Worm (Caenorhabditis elegans) whole organism, midembryonic: ENCODE data around the gene srg-67.

Source experiments
- cog-1 ChIP-seq: sonication (generic microtip); optimal IDR thresholded peaks from 2 replicates; lab custom pipeline; 2016; ENCODE audit warnings: missing genetic modification characterization, missing compliant biosample characterization
- flt-1 ChIP-seq: fragments of 200-800 bp; sonication (Bioruptor generic); IDR thresholded peaks from 2 replicates; pipeline ENCODE4 v1.3.6; 2022; ENCODE audit warnings: missing genetic modification characterization, missing compliant biosample characterization
- klf-2 ChIP-seq: fragments of 200-800 bp; sonication (Bioruptor generic); conservative IDR thresholded peaks from 2 replicates; pipeline ENCODE4 v1.3.6; 2022; ENCODE audit warnings: missing genetic modification reagents, missing genetic modification characterization, missing compliant biosample characterization
- med-1 ChIP-seq: sonication (generic microtip); optimal IDR thresholded peaks from 2 replicates; lab custom pipeline; 2017; ENCODE audit warnings: missing genetic modification characterization, mild to moderate bottlenecking, missing compliant biosample characterization, antibody characterized with exemption, missing genetic modification reagents; ENCODE audit not compliant: insufficient read depth
- ref-1 ChIP-seq: fragments of 200-800 bp; sonication (Bioruptor generic); conservative IDR thresholded peaks from 2 replicates; pipeline ENCODE4 v1.3.6; 2022; ENCODE audit warnings: missing genetic modification reagents, missing genetic modification characterization, missing compliant biosample characterization
- tab-1 ChIP-seq: fragments of 200-800 bp; sonication (Bioruptor generic); IDR thresholded peaks from 2 replicates; pipeline ENCODE4 v1.3.6; 2022; ENCODE audit warnings: missing genetic modification characterization, missing compliant biosample characterization
- ztf-23 ChIP-seq: fragments of 200-800 bp; sonication (Bioruptor generic); IDR thresholded peaks from 2 replicates; pipeline ENCODE4 v1.3.6; 2022; ENCODE audit warnings: missing genetic modification reagents, missing genetic modification characterization, missing compliant biosample characterization
- ztf-29 ChIP-seq: fragments of 200-800 bp; sonication (Bioruptor generic); IDR thresholded peaks from 2 replicates; pipeline ENCODE4 v1.3.6; 2022; ENCODE audit warnings: missing genetic modification reagents, missing genetic modification characterization, missing compliant biosample characterization

DNA sequence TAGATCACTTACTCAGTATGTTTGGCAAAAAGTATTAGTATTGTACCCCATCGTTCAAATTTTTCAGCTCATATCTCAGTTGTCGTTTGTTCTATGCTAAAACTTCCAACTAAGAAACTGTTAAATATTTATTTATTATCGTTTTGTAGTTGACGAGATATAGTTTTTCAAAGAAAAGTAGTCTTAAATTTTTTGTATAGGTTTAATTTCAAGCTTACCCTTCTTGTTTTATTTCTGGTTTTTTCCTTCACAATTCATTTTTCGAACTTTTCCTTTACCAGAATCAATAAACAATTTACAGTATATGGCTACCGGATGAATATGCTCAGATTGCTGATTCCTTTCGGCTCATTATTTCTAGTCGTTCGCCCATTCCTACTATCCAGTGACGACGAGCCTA, 17.0 kb downstream of the srg-67 start, which contains the start of gene F08F3.1:
- TF ChIP-seq flt-1 (GFP tag; lab: Robert Waterston, UW) (no peak), klf-2 (no peak), tab-1 (GFP tag; lab: Robert Waterston, UW) (no peak), ztf-29 (GFP tag; lab: Robert Waterston, UW) (no peak), ref-1 (GFP tag; lab: Robert Waterston, UW) (no peak), cog-1 (tag; lab: Kevin White, UChicago) (no peak), ztf-23 (GFP tag; lab: Robert Waterston, UW) (no peak), med-1 (GFP tag; lab: Kevin White, UChicago) (no peak)
